Fruit fly (Drosophila melanogaster) whole organism, prepupa: ENCODE measurements around the gene CG13458.

Experiments used
- Blimp-1 ChIP-seq: fragments of 200-800 bp; sonication (Bioruptor generic); optimal IDR thresholded peaks from 3 replicates; lab custom pipeline; 2017; ENCODE audit warnings: missing biosample characterization, missing genetic modification characterization, mild to moderate bottlenecking, moderate library complexity, missing genetic modification reagents
- CG10631 ChIP-seq: fragments of 200-800 bp; sonication (Bioruptor generic); optimal IDR thresholded peaks from 2 replicates; lab custom pipeline; 2016; ENCODE audit warnings: missing biosample characterization, missing genetic modification characterization
- CG10669 ChIP-seq: fragments of 200-800 bp; sonication (Bioruptor generic); optimal IDR thresholded peaks from 3 replicates; lab custom pipeline; 2018; ENCODE audit warnings: missing biosample characterization, mild to moderate bottlenecking, missing genetic modification characterization, moderate library complexity
- CG11294 ChIP-seq: fragments of 200-800 bp; sonication (Bioruptor generic); IDR thresholded peaks from 2 replicates; pipeline ENCODE4 v1.3.6; 2022; ENCODE audit warnings: missing biosample characterization, missing genetic modification characterization
- CG11762 ChIP-seq: fragments of 200-800 bp; sonication (Bioruptor generic); optimal IDR thresholded peaks from 3 replicates; lab custom pipeline; 2016; ENCODE audit warnings: missing biosample characterization, missing genetic modification characterization; ENCODE audit not compliant: insufficient read depth
- CG11902 ChIP-seq: fragments of 200-800 bp; sonication (Bioruptor generic); optimal IDR thresholded peaks from 3 replicates; lab custom pipeline; 2016; ENCODE audit warnings: missing biosample characterization, missing genetic modification characterization
- CG15336 ChIP-seq: fragments of 200-800 bp; sonication (Bioruptor generic); IDR thresholded peaks from 2 replicates; pipeline ENCODE4 v1.3.6; 2022; ENCODE audit warnings: missing biosample characterization, missing genetic modification characterization
- CG1621 ChIP-seq: fragments of 200-800 bp; sonication (Bioruptor generic); optimal IDR thresholded peaks from 3 replicates; lab custom pipeline; 2018; ENCODE audit warnings: missing biosample characterization, mild to moderate bottlenecking, missing genetic modification characterization
- CG31627 ChIP-seq: fragments of 200-800 bp; sonication (Bioruptor generic); optimal IDR thresholded peaks from 3 replicates; lab custom pipeline; 2016; ENCODE audit warnings: missing biosample characterization, missing genetic modification characterization
- CG32006 ChIP-seq: fragments of 200-800 bp; sonication (Bioruptor generic); optimal IDR thresholded peaks from 3 replicates; lab custom pipeline; 2017; ENCODE audit warnings: missing biosample characterization, mild to moderate bottlenecking, missing genetic modification characterization
- CG3919 ChIP-seq: fragments of 200-800 bp; sonication (Bioruptor generic); optimal IDR thresholded peaks from 3 replicates; lab custom pipeline; 2016; ENCODE audit warnings: missing biosample characterization, missing genetic modification characterization
- CG6276 ChIP-seq: fragments of 200-800 bp; sonication (Bioruptor generic); optimal IDR thresholded peaks from 2 replicates; lab custom pipeline; 2017; ENCODE audit warnings: missing biosample characterization, mild to moderate bottlenecking, missing genetic modification characterization
- CG6792 ChIP-seq: fragments of 200-800 bp; sonication (Bioruptor generic); optimal IDR thresholded peaks from 3 replicates; lab custom pipeline; 2016; ENCODE audit warnings: missing biosample characterization, missing genetic modification characterization
- CG6808 ChIP-seq: fragments of 200-800 bp; sonication (Bioruptor generic); optimal IDR thresholded peaks from 3 replicates; lab custom pipeline; 2017; ENCODE audit warnings: missing biosample characterization, missing genetic modification characterization, mild to moderate bottlenecking, moderate library complexity, missing genetic modification reagents
- CG6854 ChIP-seq: fragments of 200-800 bp; sonication (Bioruptor generic); optimal IDR thresholded peaks from 2 replicates; lab custom pipeline; 2017; ENCODE audit warnings: missing biosample characterization, mild to moderate bottlenecking, missing genetic modification characterization
- CG7368 ChIP-seq: fragments of 200-800 bp; sonication (Bioruptor generic); optimal IDR thresholded peaks from 3 replicates; lab custom pipeline; 2016; ENCODE audit warnings: missing biosample characterization, missing genetic modification characterization
- CG8119 ChIP-seq: fragments of 200-800 bp; sonication (Bioruptor generic); IDR thresholded peaks from 3 replicates; pipeline ENCODE4 v1.3.6; 2022; ENCODE audit warnings: missing biosample characterization, missing genetic modification characterization
- CG8319 ChIP-seq: fragments of 200-800 bp; sonication (Bioruptor generic); optimal IDR thresholded peaks from 3 replicates; lab custom pipeline; 2016; ENCODE audit warnings: missing biosample characterization, missing genetic modification characterization
- CG8632 ChIP-seq: fragments of 200-800 bp; sonication (Bioruptor generic); optimal IDR thresholded peaks from 3 replicates; lab custom pipeline; 2016; ENCODE audit warnings: missing biosample characterization, missing genetic modification characterization
- CG9139 ChIP-seq: fragments of 200-800 bp; sonication (Bioruptor generic); optimal IDR thresholded peaks from 3 replicates; lab custom pipeline; 2017; ENCODE audit warnings: missing biosample characterization, mild to moderate bottlenecking, missing genetic modification characterization
- Eip75B ChIP-seq: fragments of 200-800 bp; sonication (Bioruptor generic); optimal IDR thresholded peaks from 3 replicates; lab custom pipeline; 2016; ENCODE audit warnings: missing biosample characterization, missing genetic modification characterization
- Eip93F ChIP-seq: fragments of 200-800 bp; sonication (Bioruptor generic); optimal IDR thresholded peaks from 2 replicates; lab custom pipeline; 2016; ENCODE audit warnings: missing biosample characterization, mild to moderate bottlenecking, missing genetic modification characterization
- Ets21C ChIP-seq: fragments of 200-800 bp; sonication (Bioruptor generic); optimal IDR thresholded peaks from 3 replicates; lab custom pipeline; 2016; ENCODE audit warnings: missing biosample characterization, missing genetic modification characterization
- Hr38 ChIP-seq: sonication (Bioruptor generic); optimal IDR thresholded peaks from 2 replicates; lab custom pipeline; 2016; ENCODE audit warnings: missing biosample characterization, missing genetic modification characterization
- Hr39 ChIP-seq: fragments of 200-800 bp; sonication (Bioruptor generic); optimal IDR thresholded peaks from 2 replicates; lab custom pipeline; 2016; ENCODE audit warnings: missing biosample characterization, missing genetic modification characterization
- Hr4 ChIP-seq: fragments of 200-800 bp; sonication (Bioruptor generic); optimal IDR thresholded peaks from 3 replicates; lab custom pipeline; 2016; ENCODE audit warnings: missing biosample characterization, missing genetic modification characterization
- OdsH ChIP-seq: fragments of 200-800 bp; sonication (Bioruptor generic); optimal IDR thresholded peaks from 3 replicates; lab custom pipeline; 2016; ENCODE audit warnings: missing biosample characterization, missing genetic modification characterization
- Smox ChIP-seq: fragments of 200-800 bp; sonication (Bioruptor generic); optimal IDR thresholded peaks from 3 replicates; lab custom pipeline; 2016; ENCODE audit warnings: missing biosample characterization, missing genetic modification characterization
- Sox14 ChIP-seq: fragments of 200-800 bp; sonication (Bioruptor generic); optimal IDR thresholded peaks from 3 replicates; lab custom pipeline; 2016; ENCODE audit warnings: missing biosample characterization, missing genetic modification characterization
- Sox15 ChIP-seq: fragments of 200-800 bp; sonication (Bioruptor generic); optimal IDR thresholded peaks from 3 replicates; lab custom pipeline; 2016; ENCODE audit warnings: missing biosample characterization, missing genetic modification characterization
- achi ChIP-seq: fragments of 200-800 bp; sonication (Bioruptor generic); optimal IDR thresholded peaks from 3 replicates; lab custom pipeline; 2016; ENCODE audit warnings: missing biosample characterization, missing genetic modification characterization
- acj6 ChIP-seq: fragments of 200-800 bp; sonication (Bioruptor generic); optimal IDR thresholded peaks from 3 replicates; lab custom pipeline; 2016; ENCODE audit warnings: missing biosample characterization, missing genetic modification characterization
- cyc ChIP-seq: fragments of 200-800 bp; sonication (Bioruptor generic); optimal IDR thresholded peaks from 3 replicates; lab custom pipeline; 2016; ENCODE audit warnings: missing biosample characterization, missing genetic modification characterization
- dac ChIP-seq: fragments of 200-800 bp; sonication (Bioruptor generic); optimal IDR thresholded peaks from 2 replicates; lab custom pipeline; 2017; ENCODE audit warnings: missing biosample characterization, mild to moderate bottlenecking, missing genetic modification characterization
- dsx ChIP-seq: fragments of 200-800 bp; optimal IDR thresholded peaks from 3 replicates; lab custom pipeline; 2019; ENCODE audit warnings: missing biosample characterization, mild to moderate bottlenecking, missing genetic modification characterization, moderate library complexity; ENCODE audit not compliant: poor library complexity, severe bottlenecking
- eg ChIP-seq: fragments of 200-800 bp; sonication (Bioruptor generic); IDR thresholded peaks from 3 replicates; pipeline ENCODE4 v1.3.6; 2022; ENCODE audit warnings: missing biosample characterization, missing genetic modification characterization
- esn ChIP-seq: fragments of 200-800 bp; sonication (Bioruptor generic); optimal IDR thresholded peaks from 2 replicates; lab custom pipeline; 2016; ENCODE audit warnings: missing biosample characterization, mild to moderate bottlenecking, missing genetic modification characterization, moderate library complexity
- fd59A ChIP-seq: fragments of 200-800 bp; sonication (Bioruptor generic); optimal IDR thresholded peaks from 2 replicates; lab custom pipeline; 2017; ENCODE audit warnings: missing biosample characterization, mild to moderate bottlenecking, missing genetic modification characterization, missing genetic modification reagents
- fd85E ChIP-seq: fragments of 200-800 bp; sonication (Bioruptor generic); optimal IDR thresholded peaks from 3 replicates; lab custom pipeline; 2016; ENCODE audit warnings: missing biosample characterization, missing genetic modification characterization
- fkh ChIP-seq: fragments of 200-800 bp; sonication (Bioruptor generic); optimal IDR thresholded peaks from 3 replicates; lab custom pipeline; 2017; ENCODE audit warnings: missing biosample characterization, mild to moderate bottlenecking, missing genetic modification characterization, moderate library complexity
- lz ChIP-seq: fragments of 200-800 bp; sonication (Bioruptor generic); optimal IDR thresholded peaks from 3 replicates; lab custom pipeline; 2016; ENCODE audit warnings: missing biosample characterization, missing genetic modification characterization
- net ChIP-seq: fragments of 200-800 bp; sonication (Bioruptor generic); optimal IDR thresholded peaks from 3 replicates; lab custom pipeline; 2016; ENCODE audit warnings: missing biosample characterization, missing genetic modification characterization
- pdm3 ChIP-seq: fragments of 200-800 bp; sonication (Bioruptor generic); optimal IDR thresholded peaks from 3 replicates; lab custom pipeline; 2016; ENCODE audit warnings: missing biosample characterization, missing genetic modification characterization
- salr ChIP-seq, 2 experiments: fragments of 200-800 bp; sonication (Bioruptor generic); optimal IDR thresholded peaks; 3 replicates each; lab custom pipeline; 2016 to 2018; ENCODE audit warnings: missing biosample characterization in 2 of 2, missing genetic modification characterization in 2 of 2, mild to moderate bottlenecking in 1 of 2
- spab ChIP-seq: fragments of 200-800 bp; sonication (Bioruptor generic); optimal IDR thresholded peaks from 2 replicates; lab custom pipeline; 2017; ENCODE audit warnings: missing biosample characterization, mild to moderate bottlenecking, missing genetic modification characterization, missing genetic modification reagents
- topi ChIP-seq: fragments of 200-800 bp; sonication (Bioruptor generic); optimal IDR thresholded peaks from 3 replicates; lab custom pipeline; 2016; ENCODE audit warnings: missing biosample characterization, missing genetic modification characterization
- vri ChIP-seq: fragments of 200-800 bp; sonication (Bioruptor generic); optimal IDR thresholded peaks from 3 replicates; lab custom pipeline; 2016; ENCODE audit warnings: missing biosample characterization, mild to moderate bottlenecking, missing genetic modification characterization

Gene CG13458

DNA sequence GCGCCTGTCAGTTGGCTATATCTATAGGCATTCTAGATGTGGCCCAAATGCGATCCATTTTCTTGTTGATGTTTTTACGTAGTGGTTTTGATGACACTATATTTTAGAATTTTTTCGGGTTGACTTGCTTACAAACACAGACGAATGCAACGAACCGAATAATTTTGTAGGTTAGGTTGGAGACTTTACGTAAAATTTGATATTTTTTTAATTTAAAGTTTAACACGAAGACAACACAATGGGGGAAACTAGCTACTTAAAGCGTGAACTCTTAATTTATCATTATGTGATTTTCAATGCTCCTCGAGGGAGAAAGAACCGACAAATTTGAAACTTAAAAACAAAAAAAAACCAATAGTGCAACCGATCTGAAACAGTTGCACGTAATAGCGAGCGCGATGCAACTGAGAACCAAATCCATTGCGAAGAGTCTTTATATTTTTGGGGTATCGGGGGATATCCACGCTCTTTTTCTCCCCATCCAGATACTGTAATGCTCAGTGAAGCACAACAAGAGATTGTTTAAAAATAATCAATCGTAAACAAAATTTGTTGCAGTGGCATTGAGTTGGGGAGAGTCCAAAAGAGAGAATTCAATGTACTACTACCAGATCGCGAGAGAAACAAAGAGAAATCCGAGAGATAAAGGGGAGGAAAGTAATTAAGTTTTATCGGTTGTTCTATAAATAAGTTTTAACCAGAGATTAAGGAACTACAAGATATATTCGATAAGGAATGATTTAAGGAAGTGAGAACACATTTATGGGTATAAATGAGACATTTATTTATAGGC, 23.3 kb upstream of the CG13458 start:
- TF ChIP-seq fd85E (no peak), CG6854 (no peak), vri (GFP tag; lab: Kevin White, UChicago) (no peak), esn (GFP tag; lab: Kevin White, UChicago) (no peak), Smox (no peak), CG31627 (GFP tag; lab: Kevin White, UChicago) (no peak), Blimp-1 (GFP tag; lab: Kevin White, UChicago) (no peak)

DNA sequence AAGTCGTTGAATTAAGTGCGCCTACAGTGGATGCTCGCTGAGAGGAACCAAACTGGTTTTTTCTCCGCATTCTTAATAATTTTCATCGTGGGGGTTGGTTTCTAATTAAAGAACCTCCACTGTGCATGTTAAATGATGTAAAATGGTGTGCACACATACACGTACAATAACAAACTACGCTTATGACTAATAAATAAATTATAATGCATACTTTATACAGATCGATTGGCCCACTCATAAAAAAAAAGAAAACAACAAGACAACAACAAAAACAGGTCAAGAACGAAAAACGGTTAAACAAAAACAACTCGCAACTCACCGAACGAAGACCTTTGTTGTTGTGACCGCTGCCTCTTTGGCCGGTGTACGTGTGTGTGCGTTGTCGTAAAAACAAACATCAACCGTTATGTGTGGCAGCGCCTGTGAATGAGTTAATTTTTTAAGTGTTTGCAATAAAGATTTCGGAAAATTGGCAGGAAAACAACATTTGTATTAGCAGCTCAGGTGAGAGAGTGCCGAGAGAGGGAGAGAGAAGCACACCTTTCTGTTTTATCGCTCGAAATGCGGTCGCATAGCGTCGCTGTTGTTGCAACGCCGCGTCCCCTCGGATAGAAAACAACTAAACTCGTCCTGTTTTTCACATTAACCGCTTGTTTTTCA, 19.3 kb upstream of the CG13458 start:
- TF ChIP-seq CG6808 (GFP tag; lab: Kevin White, UChicago), result peak; percentile 32
- peak; percentile 19 for TF ChIP-seq Hr4 (GFP tag; lab: Kevin White, UChicago)
- no peak for TF ChIP-seq Blimp-1 (GFP tag; lab: Kevin White, UChicago)
- peak; percentile 29 for TF ChIP-seq cyc (GFP tag; lab: Kevin White, UChicago)
- peak; percentile 3 for TF ChIP-seq Ets21C (GFP tag; lab: Kevin White, UChicago)
- TF ChIP-seq eg (GFP tag; lab: Robert Waterston, UW), result peak; percentile 48; the same call in 1 of the 3 replicates
- peak; percentile 44; the same call in 1 of the 2 replicates for TF ChIP-seq CG15336 (GFP tag; lab: Robert Waterston, UW)
- TF ChIP-seq Sox15, result no peak
- no peak for TF ChIP-seq Hr38
- TF ChIP-seq CG6792 (GFP tag; lab: Kevin White, UChicago), result peak; percentile 12
- TF ChIP-seq net (GFP tag; lab: Kevin White, UChicago), result no peak
- TF ChIP-seq dsx (GFP tag; lab: Kevin White, UChicago), result no peak
- no peak for TF ChIP-seq CG32006 (GFP tag; lab: Kevin White, UChicago)
- no peak for TF ChIP-seq CG8632 (GFP tag; lab: Kevin White, UChicago)
- TF ChIP-seq salr (GFP tag; optimal IDR thresholded peaks at IDR 0.05; lab: Kevin White, UChicago), result no peak
- no peak for TF ChIP-seq CG7368
- no peak for TF ChIP-seq achi (GFP tag; lab: Kevin White, UChicago)
- no peak for TF ChIP-seq CG10631 (GFP tag; lab: Kevin White, UChicago)
- TF ChIP-seq pdm3, result peak; percentile 35
- no peak for TF ChIP-seq CG1621 (tag; lab: Kevin White, UChicago)
- peak; percentile 20 for TF ChIP-seq Hr39
- no peak for TF ChIP-seq CG6854
- no peak for TF ChIP-seq CG6276 (GFP tag; lab: Kevin White, UChicago)
- TF ChIP-seq spab (GFP tag; lab: Kevin White, UChicago), result no peak
- peak; percentile 37 for TF ChIP-seq esn (GFP tag; lab: Kevin White, UChicago)
- TF ChIP-seq CG8319, result no peak
- TF ChIP-seq OdsH (GFP tag; lab: Kevin White, UChicago), result peak; percentile 14
- no peak for TF ChIP-seq CG11762
- TF ChIP-seq dac (GFP tag; lab: Kevin White, UChicago), result no peak
- peak; percentile 66 for TF ChIP-seq fkh (GFP tag; lab: Kevin White, UChicago)
- no peak for TF ChIP-seq CG10669 (GFP tag; lab: Kevin White, UChicago)
- peak; percentile 44 for TF ChIP-seq topi
- no peak for TF ChIP-seq fd59A (GFP tag; lab: Kevin White, UChicago)
- no peak for TF ChIP-seq CG11902 (GFP tag; lab: Kevin White, UChicago)
- TF ChIP-seq Eip93F (GFP tag; lab: Kevin White, UChicago), result no peak
- TF ChIP-seq CG3919 (GFP tag; lab: Kevin White, UChicago), result no peak
- TF ChIP-seq CG11294, result no peak
- TF ChIP-seq Smox, result no peak
- TF ChIP-seq CG8119 (GFP tag; lab: Robert Waterston, UW), result no peak
- TF ChIP-seq Eip75B (GFP tag; lab: Kevin White, UChicago), result peak; percentile 15
- TF ChIP-seq CG9139 (GFP tag; lab: Kevin White, UChicago), result no peak
- peak; percentile 2 for TF ChIP-seq lz (GFP tag; lab: Kevin White, UChicago)
- peak; percentile 17 for TF ChIP-seq Sox14
- peak; percentile 40 for TF ChIP-seq CG31627 (GFP tag; lab: Kevin White, UChicago)
- no peak for TF ChIP-seq acj6 (GFP tag; lab: Kevin White, UChicago)
